Worm (Caenorhabditis elegans): ENCODE measurements around the gene nspa-2.

DNA sequence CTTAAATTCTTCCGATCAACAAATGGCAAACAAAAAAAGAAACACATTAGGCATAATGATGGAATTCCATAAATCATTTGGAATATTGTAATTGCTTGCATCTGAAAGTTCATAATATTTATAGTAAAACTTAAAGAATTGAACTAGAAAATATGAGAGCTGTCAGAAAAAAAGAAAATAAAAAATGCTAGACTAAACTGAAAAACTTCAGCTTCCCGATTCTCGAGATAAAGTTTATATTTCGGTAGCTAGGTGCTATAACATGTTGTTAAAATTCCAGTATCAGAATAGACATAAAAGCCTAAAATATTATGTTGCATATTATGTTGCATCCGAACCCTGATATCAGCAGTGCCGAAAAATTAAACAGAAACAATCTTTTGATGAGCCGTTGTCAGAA lies 33.2 kb downstream of the nspa-2 start, which contains the start of gene srg-54:
- TF ChIP-seq elt-3 (tag; optimal IDR thresholded peaks at IDR 0.05) (no peak), nhr-11 (tag; optimal IDR thresholded peaks at IDR 0.05) (no peak), lsy-2 (tag; optimal IDR thresholded peaks at IDR 0.05) (no peak), unc-62 (GFP tag; optimal IDR thresholded peaks at IDR 0.05) (no peak), nhr-25 (tag; optimal IDR thresholded peaks at IDR 0.05) (no peak), nhr-12 (tag; optimal IDR thresholded peaks at IDR 0.05) (no peak), nhr-237 (tag; optimal IDR thresholded peaks at IDR 0.05) (no peak), snpc-4 (tag; optimal IDR thresholded peaks at IDR 0.05) (no peak)
